Fruit fly (Drosophila melanogaster) whole organism, embryonic: ENCODE data around the gene toy.
A peak's percentile ranks its signal among the peaks of the same experiment; 100 is the strongest.

Experiments used
- CG10462 ChIP-seq: fragments of 200-800 bp; sonication (Bioruptor generic); optimal IDR thresholded peaks from 2 replicates; lab custom pipeline; 2016; ENCODE audit warnings: missing biosample characterization, missing genetic modification characterization
- CG10654 ChIP-seq: fragments of 200-800 bp; sonication (Bioruptor generic); optimal IDR thresholded peaks from 2 replicates; lab custom pipeline; 2016; ENCODE audit warnings: missing biosample characterization, missing genetic modification characterization
- CG11695 ChIP-seq: fragments of 200-800 bp; sonication (Bioruptor generic); IDR thresholded peaks from 3 replicates; pipeline ENCODE4 v1.3.6; 2022; ENCODE audit warnings: missing biosample characterization, missing genetic modification characterization
- CG15073 ChIP-seq: fragments of 200-800 bp; sonication (Bioruptor generic); optimal IDR thresholded peaks from 2 replicates; lab custom pipeline; 2016; ENCODE audit warnings: missing biosample characterization, missing genetic modification characterization
- CG1529 ChIP-seq: fragments of 200-800 bp; sonication (Bioruptor generic); optimal IDR thresholded peaks from 3 replicates; lab custom pipeline; 2018; ENCODE audit warnings: missing biosample characterization, missing genetic modification characterization
- CG17186 ChIP-seq: fragments of 200-800 bp; sonication (Bioruptor generic); optimal IDR thresholded peaks from 3 replicates; lab custom pipeline; 2017; ENCODE audit warnings: missing biosample characterization, missing genetic modification reagents, missing genetic modification characterization
- CG18476 ChIP-seq: fragments of 200-800 bp; sonication (Bioruptor generic); optimal IDR thresholded peaks from 2 replicates; lab custom pipeline; 2016; ENCODE audit warnings: missing biosample characterization, mild to moderate bottlenecking, missing genetic modification characterization
- CG18619 ChIP-seq: fragments of 200-800 bp; sonication (Bioruptor generic); optimal IDR thresholded peaks from 3 replicates; lab custom pipeline; 2017; ENCODE audit warnings: missing biosample characterization, mild to moderate bottlenecking, missing genetic modification characterization
- CG2120 ChIP-seq: fragments of 200-800 bp; sonication (Bioruptor generic); optimal IDR thresholded peaks from 3 replicates; lab custom pipeline; 2016; ENCODE audit warnings: missing biosample characterization, missing genetic modification characterization
- CG31441 ChIP-seq: fragments of 200-800 bp; sonication (Bioruptor generic); IDR thresholded peaks from 2 replicates; pipeline ENCODE4 v1.3.6; 2022; ENCODE audit warnings: missing biosample characterization, missing genetic modification characterization
- CG34376 ChIP-seq: fragments of 200-800 bp; sonication (Bioruptor generic); optimal IDR thresholded peaks from 2 replicates; lab custom pipeline; 2018; ENCODE audit warnings: missing biosample characterization, mild to moderate bottlenecking, missing genetic modification characterization
- CG4282 ChIP-seq: fragments of 200-800 bp; sonication (Bioruptor generic); optimal IDR thresholded peaks from 2 replicates; lab custom pipeline; 2016; ENCODE audit warnings: missing biosample characterization, missing genetic modification characterization
- CG4404 ChIP-seq: fragments of 200-800 bp; sonication (Bioruptor generic); IDR thresholded peaks from 2 replicates; pipeline ENCODE4 v1.3.6; 2022; ENCODE audit warnings: missing biosample characterization, missing genetic modification characterization
- CG5245 ChIP-seq: fragments of 200-800 bp; sonication (Bioruptor generic); optimal IDR thresholded peaks from 3 replicates; lab custom pipeline; 2016; ENCODE audit warnings: missing biosample characterization, missing genetic modification characterization
- CG6689 ChIP-seq: fragments of 200-800 bp; sonication (Bioruptor generic); IDR thresholded peaks from 2 replicates; pipeline ENCODE4 v1.3.6; 2022; ENCODE audit warnings: missing biosample characterization, missing genetic modification characterization
- CG6765 ChIP-seq: fragments of 200-800 bp; sonication (Bioruptor generic); optimal IDR thresholded peaks from 3 replicates; lab custom pipeline; 2017; ENCODE audit warnings: missing biosample characterization, mild to moderate bottlenecking, missing genetic modification characterization
- D19B ChIP-seq: fragments of 200-800 bp; sonication (Bioruptor generic); optimal IDR thresholded peaks from 2 replicates; lab custom pipeline; 2017; ENCODE audit warnings: missing biosample characterization, mild to moderate bottlenecking, missing genetic modification characterization
- Dbx ChIP-seq: fragments of 200-800 bp; sonication (Bioruptor generic); IDR thresholded peaks from 3 replicates; pipeline ENCODE4 v1.3.6; 2022; ENCODE audit warnings: missing biosample characterization, missing genetic modification characterization
- Drgx ChIP-seq: fragments of 200-800 bp; sonication (Bioruptor generic); IDR thresholded peaks from 2 replicates; pipeline ENCODE4 v1.3.6; 2022; ENCODE audit warnings: missing biosample characterization, missing genetic modification characterization
- Eip74EF ChIP-seq, 2 experiments: fragments of 200-800 bp in 1 of 2; fragments of >200 bp in 1 of 2; sonication (Bioruptor generic) in 1 of 2; optimal IDR thresholded peaks; 2 replicates each; lab custom pipeline; 2017 to 2019; ENCODE audit warnings: missing biosample characterization in 2 of 2, missing genetic modification characterization in 2 of 2, mild to moderate bottlenecking in 1 of 2, moderate library complexity in 1 of 2
- Elba2 ChIP-seq: fragments of 200-800 bp; sonication (Bioruptor generic); optimal IDR thresholded peaks from 3 replicates; lab custom pipeline; 2016; ENCODE audit warnings: missing biosample characterization, missing genetic modification characterization
- Hmr ChIP-seq: fragments of 200-800 bp; sonication (Bioruptor generic); optimal IDR thresholded peaks from 3 replicates; lab custom pipeline; 2017; ENCODE audit warnings: mild to moderate bottlenecking, missing biosample characterization, missing genetic modification reagents, missing genetic modification characterization
- MTF-1 ChIP-seq: fragments of 200-800 bp; sonication (Bioruptor generic); optimal IDR thresholded peaks from 2 replicates; lab custom pipeline; 2018; ENCODE audit warnings: missing biosample characterization, mild to moderate bottlenecking, missing genetic modification characterization, borderline replicate concordance
- Myb ChIP-seq: fragments of 200-800 bp; sonication (Bioruptor generic); optimal IDR thresholded peaks from 2 replicates; lab custom pipeline; 2016; ENCODE audit warnings: missing biosample characterization, missing genetic modification characterization
- NC2α ChIP-seq: fragments of 200-800 bp; sonication (Bioruptor generic); optimal IDR thresholded peaks from 2 replicates; lab custom pipeline; 2016; ENCODE audit warnings: missing biosample characterization, missing genetic modification characterization
- Neu2 ChIP-seq: fragments of 200-800 bp; sonication (Bioruptor generic); optimal IDR thresholded peaks from 3 replicates; lab custom pipeline; 2016; ENCODE audit warnings: missing biosample characterization, missing genetic modification characterization, borderline replicate concordance
- Optix ChIP-seq: fragments of 200-800 bp; sonication (Bioruptor generic); IDR thresholded peaks from 3 replicates; pipeline ENCODE4 v1.3.6; 2022; ENCODE audit warnings: missing biosample characterization, missing genetic modification characterization
- Sox102F ChIP-seq: fragments of 200-800 bp; sonication (Bioruptor generic); optimal IDR thresholded peaks from 2 replicates; lab custom pipeline; 2018; ENCODE audit warnings: missing biosample characterization, mild to moderate bottlenecking, missing genetic modification characterization, moderate library complexity
- Ssrp ChIP-seq: fragments of 200-800 bp; sonication (Bioruptor generic); optimal IDR thresholded peaks from 2 replicates; lab custom pipeline; 2018; ENCODE audit warnings: missing biosample characterization, mild to moderate bottlenecking, missing genetic modification characterization, moderate library complexity
- cato ChIP-seq: fragments of 200-800 bp; sonication (Bioruptor generic); optimal IDR thresholded peaks from 2 replicates; lab custom pipeline; 2016; ENCODE audit warnings: missing biosample characterization, missing genetic modification characterization, borderline replicate concordance
- chif ChIP-seq, 2 experiments: fragments of 200-800 bp; sonication (Bioruptor generic); optimal IDR thresholded peaks; 3 replicates each; lab custom pipeline; 2016; ENCODE audit warnings: missing biosample characterization in 2 of 2, missing genetic modification characterization in 2 of 2
- disco-r ChIP-seq: fragments of 200-800 bp; sonication (Bioruptor generic); optimal IDR thresholded peaks from 2 replicates; lab custom pipeline; 2016; ENCODE audit warnings: missing biosample characterization, missing genetic modification characterization
- dpn ChIP-seq, 2 experiments: fragments of 200-800 bp; sonication (Bioruptor generic); optimal IDR thresholded peaks; 3 replicates each; lab custom pipeline; 2016; ENCODE audit warnings: missing biosample characterization in 2 of 2, missing genetic modification characterization in 2 of 2
- emc ChIP-seq: fragments of 200-800 bp; sonication (Bioruptor generic); optimal IDR thresholded peaks from 2 replicates; lab custom pipeline; 2016; ENCODE audit warnings: missing biosample characterization, missing genetic modification characterization
- ems ChIP-seq: fragments of 200-800 bp; sonication (Bioruptor generic); optimal IDR thresholded peaks from 3 replicates; lab custom pipeline; 2016; ENCODE audit warnings: missing biosample characterization, missing genetic modification characterization
- ewg ChIP-seq: fragments of 200-800 bp; sonication (Bioruptor generic); optimal IDR thresholded peaks from 3 replicates; lab custom pipeline; 2017; ENCODE audit warnings: mild to moderate bottlenecking, missing biosample characterization, missing genetic modification reagents, missing genetic modification characterization
- gem ChIP-seq: fragments of 200-800 bp; sonication (Bioruptor generic); optimal IDR thresholded peaks from 2 replicates; lab custom pipeline; 2019; ENCODE audit warnings: missing biosample characterization, mild to moderate bottlenecking, missing genetic modification characterization, moderate library complexity
- h ChIP-seq: fragments of >200 bp; optimal IDR thresholded peaks from 2 replicates; lab custom pipeline; 2017
- hb ChIP-seq: fragments of 200-800 bp; sonication (Bioruptor generic); IDR thresholded peaks from 3 replicates; pipeline ENCODE4 v1.3.6; 2022; ENCODE audit warnings: missing biosample characterization, missing genetic modification characterization; ENCODE audit not compliant: partially characterized antibody
- ind ChIP-seq: fragments of 200-800 bp; sonication (Bioruptor generic); optimal IDR thresholded peaks from 3 replicates; lab custom pipeline; 2016; ENCODE audit warnings: missing biosample characterization, missing genetic modification characterization
- inv ChIP-seq: fragments of 200-800 bp; sonication (Bioruptor generic); IDR thresholded peaks from 2 replicates; pipeline ENCODE4 v1.3.6; 2022; ENCODE audit warnings: missing biosample characterization, missing genetic modification characterization; ENCODE audit not compliant: partially characterized antibody
- nau ChIP-seq: fragments of 200-800 bp; sonication (Bioruptor generic); optimal IDR thresholded peaks from 3 replicates; lab custom pipeline; 2017; ENCODE audit warnings: missing biosample characterization, mild to moderate bottlenecking, missing genetic modification characterization, missing genetic modification reagents
- p53 ChIP-seq: fragments of 200-800 bp; sonication (Bioruptor generic); optimal IDR thresholded peaks from 2 replicates; lab custom pipeline; 2016; ENCODE audit warnings: missing biosample characterization, missing genetic modification characterization
- sens ChIP-seq: fragments of 200-800 bp; sonication (Bioruptor generic); peaks from one replicate; lab custom pipeline; 2016; ENCODE audit warnings: missing biosample characterization, missing genetic modification characterization
- sqz ChIP-seq: fragments of 200-800 bp; sonication (Bioruptor generic); optimal IDR thresholded peaks from 3 replicates; lab custom pipeline; 2018; ENCODE audit warnings: missing biosample characterization, mild to moderate bottlenecking, missing genetic modification characterization
- ssp ChIP-seq: fragments of 200-800 bp; sonication (Bioruptor generic); IDR thresholded peaks from 2 replicates; pipeline ENCODE4 v1.3.6; 2022; ENCODE audit warnings: missing biosample characterization, missing genetic modification characterization
- wdn ChIP-seq: fragments of 200-800 bp; sonication (Bioruptor generic); IDR thresholded peaks from 2 replicates; pipeline ENCODE4 v1.3.6; 2022; ENCODE audit warnings: missing biosample characterization, missing genetic modification characterization
- wek ChIP-seq: fragments of 200-800 bp; sonication (Bioruptor generic); optimal IDR thresholded peaks from 3 replicates; lab custom pipeline; 2018; ENCODE audit warnings: missing biosample characterization, mild to moderate bottlenecking, missing genetic modification characterization, moderate library complexity
- wor ChIP-seq: fragments of 200-800 bp; sonication (Bioruptor generic); IDR thresholded peaks from 2 replicates; pipeline ENCODE4 v1.3.6; 2022; ENCODE audit warnings: missing biosample characterization, missing genetic modification characterization
- zen2 ChIP-seq: fragments of 200-800 bp; sonication (Bioruptor generic); IDR thresholded peaks from 3 replicates; pipeline ENCODE4 v1.3.6; 2022; ENCODE audit warnings: missing biosample characterization, missing genetic modification characterization; ENCODE audit not compliant: partially characterized antibody

The toy gene

dm6 chr4:1026806-1027431, 37.4 kb downstream of the toy start, which contains the start of gene PlexA (continued):
- TF ChIP-seq p53 (GFP tag; lab: Kevin White, UChicago) (peak; percentile 30), Sox102F (peak; percentile 91), NC2α (no peak), D19B (peak; percentile 68), cato (GFP tag; lab: Kevin White, UChicago) (peak; percentile 86), Neu2 (no peak), nau (GFP tag; lab: Kevin White, UChicago) (no peak), Hmr (GFP tag; lab: Kevin White, UChicago) (peak; percentile 80), CG6689 (peak; percentile 92), ind (GFP tag; lab: Kevin White, UChicago) (peak; percentile 92), CG17186 (GFP tag; lab: Kevin White, UChicago) (peak; percentile 39), h (lab: Kevin White, UChicago) (no peak), CG18476 (GFP tag; lab: Kevin White, UChicago) (peak; percentile 53), wdn (GFP tag; lab: Robert Waterston, UW) (peak; percentile 91), CG34376 (GFP tag; lab: Kevin White, UChicago) (no peak), Myb (GFP tag; lab: Kevin White, UChicago) (peak; percentile 20), Dbx (GFP tag; lab: Robert Waterston, UW) (peak; percentile 95), ewg (peak; percentile 87), Optix (GFP tag; lab: Robert Waterston, UW) (no peak; the same call in 2 of the 3 replicates), CG5245 (GFP tag; lab: Kevin White, UChicago) (peak; percentile 72), CG2120 (GFP tag; lab: Kevin White, UChicago) (peak; percentile 80), Ssrp (tag; lab: Kevin White, UChicago) (peak; percentile 94), sens (peak; percentile 88), Drgx (GFP tag; lab: Robert Waterston, UW) (peak; percentile 73), Elba2 (peak; percentile 67), CG10462 (peak; percentile 62), CG31441 (GFP tag; lab: Robert Waterston, UW) (peak; percentile 85), CG6765 (GFP tag; lab: Kevin White, UChicago) (peak; percentile 4), CG4282 (GFP tag; lab: Kevin White, UChicago) (peak; percentile 48), chif (GFP tag; optimal IDR thresholded peaks at IDR 0.05; lab: Kevin White, UChicago) (peak; percentile 11 to 71), hb (no peak; the same call in 2 of the 3 replicates), ems (peak; percentile 53), CG15073 (GFP tag; lab: Kevin White, UChicago) (peak; percentile 20), gem (tag; lab: Kevin White, UChicago) (peak; percentile 93), CG11695 (GFP tag; lab: Robert Waterston, UW) (peak; percentile 86), Eip74EF (GFP tag; optimal IDR thresholded peaks at IDR 0.05; lab: Kevin White, UChicago) (peak in 1 of 2 experiments; percentile 50), wek (peak; percentile 43), CG18619 (GFP tag; lab: Kevin White, UChicago) (peak; percentile 71), zen2 (no peak), inv (GFP tag; lab: Robert Waterston, UW) (peak; percentile 73), MTF-1 (GFP tag; lab: Kevin White, UChicago) (peak; percentile 59), dpn (GFP tag; optimal IDR thresholded peaks at IDR 0.05; lab: Kevin White, UChicago) (peak; percentile 71 to 90), ssp (GFP tag; lab: Robert Waterston, UW) (peak; percentile 99), sqz (GFP tag; lab: Kevin White, UChicago) (no peak), disco-r (peak; percentile 32), CG1529 (GFP tag; lab: Kevin White, UChicago) (peak; percentile 61), wor (GFP tag; lab: Robert Waterston, UW) (peak; percentile 86), CG10654 (peak; percentile 89), CG4404 (GFP tag; lab: Robert Waterston, UW) (no peak; the same call in 1 of the 2 replicates), emc (GFP tag; lab: Kevin White, UChicago) (no peak)
